Fruit fly (Drosophila melanogaster) whole organism, embryonic: ENCODE data around the gene CG3355.

Experiments used
- Aef1 ChIP-seq: fragments of 200-800 bp; sonication (Bioruptor generic); IDR thresholded peaks from 3 replicates; pipeline ENCODE4 v1.3.6; 2022; ENCODE audit warnings: missing biosample characterization, missing genetic modification characterization
- CG11504 ChIP-seq: fragments of 200-800 bp; sonication (Bioruptor generic); optimal IDR thresholded peaks from 3 replicates; lab custom pipeline; 2019; ENCODE audit warnings: missing biosample characterization, mild to moderate bottlenecking, missing genetic modification characterization, moderate library complexity
- Hand ChIP-seq: fragments of 200-800 bp; sonication (Bioruptor generic); optimal IDR thresholded peaks from 2 replicates; lab custom pipeline; 2017; ENCODE audit warnings: mild to moderate bottlenecking, missing biosample characterization, missing genetic modification reagents, missing genetic modification characterization

DNA sequence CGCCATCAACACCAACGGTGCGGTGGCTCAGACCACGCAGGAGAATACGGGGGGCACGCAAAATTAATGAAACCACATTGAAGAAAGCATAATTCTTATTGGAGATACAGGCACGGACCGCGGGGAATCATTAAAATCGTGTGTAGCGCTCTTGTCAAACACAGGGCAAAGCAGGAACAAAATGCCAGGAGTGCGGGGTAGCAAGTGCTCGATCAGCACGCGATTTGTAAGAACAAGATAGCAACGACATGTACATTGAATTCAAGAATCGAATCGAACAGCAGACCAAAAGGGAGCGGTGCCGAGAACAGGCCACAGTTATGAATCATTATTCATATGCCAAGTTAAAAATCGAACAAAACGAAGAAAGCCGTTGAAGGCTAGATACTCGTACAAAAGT is 24.2 kb upstream of the CG3355 start:
- TF ChIP-seq CG11504 (no peak), Hand (GFP tag; lab: Kevin White, UChicago) (no peak), Aef1 (GFP tag; lab: Robert Waterston, UW) (no peak)
